Fruit fly (Drosophila melanogaster): ENCODE measurements around the gene CG32832.

The CG32832 gene

dm6 chr2L:16884702-16885101 lies 5.6 kb upstream of the CG32832 start:
- TF ChIP-seq usp (GFP tag; optimal IDR thresholded peaks at IDR 0.05), result no peak

dm6 chr2L:16882871-16883849 lies 4.1 kb upstream of the CG32832 start:
- TF ChIP-seq CG8478 (optimal IDR thresholded peaks at IDR 0.05) (no peak), Dll (optimal IDR thresholded peaks at IDR 0.05) (no peak), psq (optimal IDR thresholded peaks at IDR 0.05) (no peak), pan (optimal IDR thresholded peaks at IDR 0.05) (no peak), usp (GFP tag; optimal IDR thresholded peaks at IDR 0.05) (no peak), EcR (GFP tag; optimal IDR thresholded peaks at IDR 0.05) (no peak)

DNA sequence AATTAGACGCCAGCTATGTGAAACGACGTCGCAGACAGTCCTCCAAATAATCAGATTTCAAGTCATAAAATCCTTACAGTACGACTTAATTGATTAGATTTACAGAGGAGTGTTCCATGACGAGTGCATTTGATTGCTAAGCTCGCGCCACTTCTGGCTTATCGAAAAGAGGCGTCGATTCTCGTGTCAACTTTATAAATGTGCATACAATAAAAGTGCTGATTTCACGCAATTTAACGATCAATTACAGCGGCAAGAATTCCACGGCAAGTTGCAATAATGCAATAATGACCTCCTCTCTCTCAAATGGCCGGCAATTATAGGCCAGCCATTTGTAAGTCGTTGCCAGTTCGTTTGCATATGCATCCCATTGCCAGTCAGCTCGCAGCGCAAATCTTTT lies 3.3 kb upstream of the CG32832 start:
- TF ChIP-seq EcR (GFP tag; optimal IDR thresholded peaks at IDR 0.05), result no peak
- no peak for TF ChIP-seq pan (optimal IDR thresholded peaks at IDR 0.05)
- no peak for TF ChIP-seq usp (GFP tag; optimal IDR thresholded peaks at IDR 0.05)

- TF ChIP-seq psq (optimal IDR thresholded peaks at IDR 0.05) (no peak), EcR (GFP tag; optimal IDR thresholded peaks at IDR 0.05) (no peak), Dll (optimal IDR thresholded peaks at IDR 0.05) (no peak), CG8478 (optimal IDR thresholded peaks at IDR 0.05) (no peak), usp (GFP tag; optimal IDR thresholded peaks at IDR 0.05) (no peak), pan (optimal IDR thresholded peaks at IDR 0.05) (no peak)
Observed at dm6 chr2L:16880930-16881329, 1.8 kb upstream of the CG32832 start.

dm6 chr2L:16877678-16878077 lies 1.4 kb downstream of the CG32832 start:
- TF ChIP-seq psq (optimal IDR thresholded peaks at IDR 0.05), result no peak
- no peak for TF ChIP-seq EcR (GFP tag; optimal IDR thresholded peaks at IDR 0.05)
- TF ChIP-seq CG8478 (optimal IDR thresholded peaks at IDR 0.05), result no peak
- no peak for TF ChIP-seq Dll (optimal IDR thresholded peaks at IDR 0.05)
- no peak for TF ChIP-seq usp (GFP tag; optimal IDR thresholded peaks at IDR 0.05)

DNA sequence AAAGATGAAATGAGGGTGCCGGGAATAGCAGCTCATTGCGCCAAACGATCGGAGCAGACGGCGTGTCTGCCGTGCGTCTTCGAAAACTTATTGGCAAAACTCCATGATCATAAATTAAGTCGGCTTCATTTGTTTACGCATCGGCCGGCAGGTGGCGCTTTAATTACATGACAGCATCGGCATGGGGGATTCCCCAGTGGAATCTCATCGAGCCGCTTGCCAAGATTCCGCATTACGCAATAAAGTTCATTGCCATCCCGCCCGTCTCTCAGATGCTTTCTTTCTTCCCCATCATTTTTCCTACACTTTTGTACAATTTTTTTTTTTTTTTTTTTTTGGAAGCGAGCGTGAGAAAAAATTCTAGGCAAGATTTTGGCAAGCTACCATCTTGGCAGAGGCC lies 2.5 kb downstream of the CG32832 start:
- TF ChIP-seq EcR (GFP tag; optimal IDR thresholded peaks at IDR 0.05) (no peak), usp (GFP tag; optimal IDR thresholded peaks at IDR 0.05) (no peak), CG8478 (optimal IDR thresholded peaks at IDR 0.05) (no peak), Dll (optimal IDR thresholded peaks at IDR 0.05) (no peak), pan (optimal IDR thresholded peaks at IDR 0.05) (no peak), psq (optimal IDR thresholded peaks at IDR 0.05) (no peak)

- TF ChIP-seq psq (optimal IDR thresholded peaks at IDR 0.05) (no peak), CG8478 (optimal IDR thresholded peaks at IDR 0.05) (no peak), Dll (optimal IDR thresholded peaks at IDR 0.05) (no peak), usp (GFP tag; optimal IDR thresholded peaks at IDR 0.05) (no peak), EcR (GFP tag; optimal IDR thresholded peaks at IDR 0.05) (no peak)
Observed at dm6 chr2L:16874924-16875323, 4.2 kb downstream of the CG32832 start.

- TF ChIP-seq Dll (optimal IDR thresholded peaks at IDR 0.05), result no peak
- TF ChIP-seq usp (GFP tag; optimal IDR thresholded peaks at IDR 0.05), result no peak
- TF ChIP-seq CG8478 (optimal IDR thresholded peaks at IDR 0.05), result no peak
- no peak for TF ChIP-seq EcR (GFP tag; optimal IDR thresholded peaks at IDR 0.05)
- TF ChIP-seq pan (optimal IDR thresholded peaks at IDR 0.05), result no peak
- no peak for TF ChIP-seq psq (optimal IDR thresholded peaks at IDR 0.05)
Observed at dm6 chr2L:16868897-16869324, 10.2 kb downstream of the CG32832 start.

- TF ChIP-seq CG8478 (optimal IDR thresholded peaks at IDR 0.05) (no peak), EcR (GFP tag; optimal IDR thresholded peaks at IDR 0.05) (no peak), psq (optimal IDR thresholded peaks at IDR 0.05) (no peak), pan (optimal IDR thresholded peaks at IDR 0.05) (no peak), Dll (optimal IDR thresholded peaks at IDR 0.05) (no peak), usp (GFP tag; optimal IDR thresholded peaks at IDR 0.05) (no peak)
Observed at dm6 chr2L:16862526-16862925, 16.6 kb downstream of the CG32832 start.

DNA sequence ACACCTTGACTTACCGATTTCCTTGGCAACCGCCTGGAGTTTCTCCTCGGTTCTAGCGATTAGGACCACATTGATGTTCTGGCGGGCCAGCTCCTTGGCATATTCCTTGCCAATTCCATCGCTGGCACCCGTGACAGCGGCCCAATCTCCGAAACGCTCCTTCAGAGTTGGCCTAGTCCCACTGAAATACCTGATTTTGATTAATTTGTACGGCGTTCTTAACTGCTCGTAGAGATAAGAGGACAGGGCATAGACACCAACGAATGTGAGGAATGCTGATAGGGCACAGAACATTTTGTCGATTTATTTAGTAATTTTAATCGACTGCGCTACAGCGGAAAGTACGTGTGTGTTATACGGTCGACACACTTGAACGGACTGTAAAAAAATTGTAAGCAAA lies 18.0 kb downstream of the CG32832 start, which contains the start of gene CG6012:
TSS of gene CG6012 (minus strand) at position 364 of the 400 bp plus-strand sequence.
- TF ChIP-seq usp (GFP tag; optimal IDR thresholded peaks at IDR 0.05) (no peak), psq (optimal IDR thresholded peaks at IDR 0.05) (no peak), EcR (GFP tag; optimal IDR thresholded peaks at IDR 0.05) (no peak), pan (optimal IDR thresholded peaks at IDR 0.05) (no peak), Dll (optimal IDR thresholded peaks at IDR 0.05) (no peak), CG8478 (optimal IDR thresholded peaks at IDR 0.05) (no peak)

DNA sequence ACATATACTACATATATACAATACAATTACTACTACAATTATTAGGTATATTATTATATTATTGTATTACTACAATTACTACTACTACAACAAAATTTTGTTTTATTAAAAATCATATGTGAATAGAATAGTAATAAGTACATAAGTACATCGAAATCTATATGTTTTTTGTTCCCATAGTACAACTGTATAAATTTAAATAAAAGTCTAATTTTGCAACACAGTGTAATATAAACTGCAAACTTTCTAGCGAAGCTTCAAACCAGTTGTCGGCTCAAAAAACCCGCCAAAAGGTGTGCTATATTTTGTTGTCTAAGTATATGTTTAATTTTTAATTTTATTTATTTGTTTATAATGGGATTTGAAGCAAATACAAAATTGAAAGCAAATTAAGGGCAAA lies 19.5 kb downstream of the CG32832 start:
- no peak for TF ChIP-seq CG8478 (optimal IDR thresholded peaks at IDR 0.05)
- no peak for TF ChIP-seq usp (GFP tag; optimal IDR thresholded peaks at IDR 0.05)

DNA sequence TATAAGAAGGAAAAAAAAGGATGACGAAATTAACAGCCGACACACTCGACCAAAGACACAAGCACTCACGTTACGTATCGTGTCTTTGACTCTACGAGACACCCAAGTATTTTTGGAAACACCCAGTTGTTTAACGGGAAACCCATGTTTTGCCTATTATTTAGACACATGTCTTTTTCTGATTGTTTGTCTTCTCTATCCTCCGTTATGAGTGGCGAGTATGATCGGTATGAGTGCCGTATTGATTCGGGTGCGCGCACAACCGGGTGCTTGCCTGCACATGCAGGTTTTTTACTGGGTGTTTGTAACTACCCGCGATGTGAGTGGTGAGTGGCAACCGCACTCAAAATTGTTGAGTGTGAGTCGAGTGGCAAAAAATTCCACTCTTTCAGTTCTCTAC lies 20.0 kb downstream of the CG32832 start:
- no peak for TF ChIP-seq usp (GFP tag; optimal IDR thresholded peaks at IDR 0.05)
- peak; percentile 57 for TF ChIP-seq pan (optimal IDR thresholded peaks at IDR 0.05)

- TF ChIP-seq EcR (GFP tag; optimal IDR thresholded peaks at IDR 0.05) (no peak), pan (optimal IDR thresholded peaks at IDR 0.05) (peak; percentile 40)
Observed at dm6 chr2L:16858466-16859007, 20.6 kb downstream of the CG32832 start, which contains the start of gene CG31809. Gene CG31809 (minus strand): TSS chr2L:16858714.

Measured in whole organism.